Worm (Caenorhabditis elegans) whole organism, L4 larva: ENCODE data around the gene mics-1.
A peak's percentile ranks its signal among the peaks of the same experiment; 100 is the strongest.

Experiments
- F26F4.8 ChIP-seq: fragments of 200-800 bp; sonication (Bioruptor generic); conservative IDR thresholded peaks from 2 replicates; pipeline ENCODE4 v1.3.6; 2022; ENCODE audit warnings: missing genetic modification characterization, missing compliant biosample characterization
- F37D6.2 ChIP-seq: sonication (generic microtip); optimal IDR thresholded peaks from 2 replicates; lab custom pipeline; 2016; ENCODE audit warnings: mild to moderate bottlenecking, missing genetic modification characterization, missing compliant biosample characterization
- Y105C5A.15 ChIP-seq: fragments of 200-800 bp; sonication (Bioruptor generic); IDR thresholded peaks from 2 replicates; pipeline ENCODE4 v1.3.6; 2022; ENCODE audit warnings: missing genetic modification characterization, missing compliant biosample characterization
- Y75B8A.6 ChIP-seq: fragments of 200-800 bp; sonication (Bioruptor generic); IDR thresholded peaks from 2 replicates; pipeline ENCODE4 v1.3.6; 2022; ENCODE audit warnings: missing genetic modification reagents, missing genetic modification characterization, missing compliant biosample characterization
- aha-1 ChIP-seq: fragments of 150-350 bp; peaks from one replicate; lab custom pipeline; 2014; ENCODE audit warnings: missing biosample characterization, missing genetic modification characterization
- aly-2 ChIP-seq: sonication (generic microtip); optimal IDR thresholded peaks from 2 replicates; lab custom pipeline; 2018; ENCODE audit warnings: missing biosample characterization, missing genetic modification characterization
- attf-4 ChIP-seq: sonication (generic microtip); optimal IDR thresholded peaks from 3 replicates; lab custom pipeline; 2017; ENCODE audit warnings: missing biosample characterization, missing genetic modification characterization
- ceh-62 ChIP-seq: sonication (generic microtip); optimal IDR thresholded peaks from 2 replicates; lab custom pipeline; 2017; ENCODE audit warnings: missing biosample characterization, missing genetic modification characterization
- ctbp-1 ChIP-seq: fragments of 200-800 bp; sonication (Bioruptor generic); IDR thresholded peaks from 2 replicates; pipeline ENCODE4 v1.3.6; 2022; ENCODE audit warnings: missing genetic modification reagents, missing genetic modification characterization, missing compliant biosample characterization
- daf-8 ChIP-seq: fragments of 200-800 bp; sonication (Bioruptor generic); IDR thresholded peaks from 2 replicates; pipeline ENCODE4 v1.3.6; 2022; ENCODE audit warnings: missing genetic modification characterization, missing compliant biosample characterization
- dmd-9 ChIP-seq: fragments of 200-800 bp; sonication (Bioruptor generic); IDR thresholded peaks from 2 replicates; pipeline ENCODE4 v1.3.6; 2022; ENCODE audit warnings: missing genetic modification reagents, missing genetic modification characterization, missing compliant biosample characterization
- duxl-1 ChIP-seq: sonication (generic microtip); optimal IDR thresholded peaks from 2 replicates; lab custom pipeline; 2016; ENCODE audit warnings: mild to moderate bottlenecking, missing genetic modification characterization, moderate library complexity, missing compliant biosample characterization; ENCODE audit not compliant: poor library complexity
- egl-27 ChIP-seq: sonication (generic microtip); optimal IDR thresholded peaks from 3 replicates; lab custom pipeline; 2017; ENCODE audit warnings: missing biosample characterization, missing genetic modification reagents, missing genetic modification characterization
- egl-43 ChIP-seq: fragments of 200-800 bp; sonication (Bioruptor generic); IDR thresholded peaks from 2 replicates; pipeline ENCODE4 v1.3.6; 2022; ENCODE audit warnings: missing genetic modification reagents, missing genetic modification characterization, missing compliant biosample characterization
- fkh-10 ChIP-seq: fragments of 150-350 bp; optimal IDR thresholded peaks from 2 replicates; lab custom pipeline; 2014; ENCODE audit warnings: missing biosample characterization, missing genetic modification reagents, missing genetic modification characterization
- fos-1 ChIP-seq: fragments of 150-350 bp; optimal IDR thresholded peaks from 2 replicates; lab custom pipeline; 2014; ENCODE audit warnings: missing biosample characterization, missing genetic modification characterization
- hlh-11 ChIP-seq: fragments of 200-800 bp; sonication (Bioruptor generic); optimal IDR thresholded peaks from 2 replicates; lab custom pipeline; 2018; ENCODE audit warnings: mild to moderate bottlenecking, missing genetic modification characterization, missing compliant biosample characterization
- hmg-1.1 ChIP-seq: fragments of 200-800 bp; sonication (Bioruptor generic); IDR thresholded peaks from 2 replicates; pipeline ENCODE4 v1.3.6; 2022; ENCODE audit warnings: missing genetic modification reagents, missing genetic modification characterization, missing compliant biosample characterization
- lim-7 ChIP-seq: fragments of 200-800 bp; sonication (Bioruptor generic); IDR thresholded peaks from 2 replicates; pipeline ENCODE4 v1.3.6; 2022; ENCODE audit warnings: missing genetic modification characterization, missing compliant biosample characterization
- lin-1 ChIP-seq: fragments of 200-800 bp; sonication (Bioruptor generic); IDR thresholded peaks from 2 replicates; pipeline ENCODE4 v1.3.6; 2022; ENCODE audit warnings: missing genetic modification reagents, missing genetic modification characterization, missing compliant biosample characterization
- lin-13 ChIP-seq: fragments of 150-350 bp; optimal IDR thresholded peaks from 2 replicates; lab custom pipeline; 2014; ENCODE audit warnings: missing biosample characterization, missing genetic modification reagents, missing genetic modification characterization
- lin-15B ChIP-seq: fragments of 150-350 bp; sonication (generic microtip); optimal IDR thresholded peaks from 3 replicates; lab custom pipeline; 2014; ENCODE audit warnings: missing biosample characterization, missing genetic modification characterization
- lir-3 ChIP-seq: sonication (generic microtip); optimal IDR thresholded peaks from 2 replicates; lab custom pipeline; 2016; ENCODE audit warnings: mild to moderate bottlenecking, missing genetic modification characterization, missing compliant biosample characterization
- madf-9 ChIP-seq: fragments of 200-800 bp; sonication (Bioruptor generic); conservative IDR thresholded peaks from 2 replicates; pipeline ENCODE4 v1.3.6; 2022; ENCODE audit warnings: missing genetic modification reagents, missing genetic modification characterization, missing compliant biosample characterization
- mep-1 ChIP-seq: fragments of 150-350 bp; sonication (generic microtip); optimal IDR thresholded peaks from 3 replicates; lab custom pipeline; 2014; ENCODE audit warnings: missing biosample characterization, missing genetic modification characterization
- mes-2 ChIP-seq: sonication (generic microtip); optimal IDR thresholded peaks from 2 replicates; lab custom pipeline; 2016; ENCODE audit warnings: missing genotype, mild to moderate bottlenecking, missing genetic modification characterization, missing compliant biosample characterization; ENCODE audit not compliant: poor library complexity, severe bottlenecking
- mxl-3 ChIP-seq: fragments of 200-800 bp; sonication (Bioruptor generic); optimal IDR thresholded peaks from 2 replicates; lab custom pipeline; 2018; ENCODE audit warnings: mild to moderate bottlenecking, missing genetic modification characterization, missing compliant biosample characterization
- nhr-10 ChIP-seq: fragments of 150-350 bp; optimal IDR thresholded peaks from 2 replicates; lab custom pipeline; 2014; ENCODE audit warnings: missing biosample characterization, missing genetic modification characterization
- nhr-102 ChIP-seq: sonication (generic microtip); optimal IDR thresholded peaks from 2 replicates; lab custom pipeline; 2016; ENCODE audit warnings: mild to moderate bottlenecking, missing genetic modification characterization, moderate library complexity, missing compliant biosample characterization
- nhr-11 ChIP-seq: fragments of 150-350 bp; optimal IDR thresholded peaks from 2 replicates; lab custom pipeline; 2014; ENCODE audit warnings: missing biosample characterization, missing genetic modification characterization
- nhr-111 ChIP-seq: fragments of 200-800 bp; sonication (Bioruptor generic); optimal IDR thresholded peaks from 2 replicates; lab custom pipeline; 2018; ENCODE audit warnings: mild to moderate bottlenecking, missing genetic modification characterization, missing compliant biosample characterization
- nhr-25 ChIP-seq: sonication (generic microtip); optimal IDR thresholded peaks from 2 replicates; lab custom pipeline; 2017; ENCODE audit warnings: missing genetic modification characterization, mild to moderate bottlenecking, missing compliant biosample characterization, antibody characterized with exemption, moderate library complexity, borderline replicate concordance; ENCODE audit not compliant: insufficient read depth
- nhr-48 ChIP-seq: sonication (generic microtip); optimal IDR thresholded peaks from 2 replicates; lab custom pipeline; 2016; ENCODE audit warnings: mild to moderate bottlenecking, missing genetic modification characterization, missing compliant biosample characterization
- nhr-6 ChIP-seq: fragments of 150-350 bp; optimal IDR thresholded peaks from 2 replicates; lab custom pipeline; 2014; ENCODE audit warnings: missing biosample characterization, missing genetic modification characterization
- pha-4 ChIP-seq, 2 experiments: fragments of 150-350 bp in 1 of 2; fragments of 200-800 bp in 1 of 2; sonication (Bioruptor generic) in 1 of 2; IDR thresholded peaks in 1 of 2; optimal IDR thresholded peaks in 1 of 2; 2 replicates each; pipeline versions ENCODE4 v1.3.6 to Lab custom; 2014 to 2022; ENCODE audit warnings: missing genetic modification characterization in 2 of 2, missing genetic modification reagents in 2 of 2, missing biosample characterization in 1 of 2, missing compliant biosample characterization in 1 of 2
- php-3 ChIP-seq: fragments of 200-800 bp; sonication (Bioruptor generic); IDR thresholded peaks from 2 replicates; pipeline ENCODE4 v1.3.6; 2022; ENCODE audit warnings: missing genetic modification reagents, missing genetic modification characterization, missing compliant biosample characterization
- pqm-1 ChIP-seq: sonication (generic microtip); optimal IDR thresholded peaks from 2 replicates; lab custom pipeline; 2017; ENCODE audit warnings: missing biosample characterization, missing genetic modification characterization
- saeg-2 ChIP-seq: fragments of 200-800 bp; sonication (Bioruptor generic); IDR thresholded peaks from 2 replicates; pipeline ENCODE4 v1.3.6; 2022; ENCODE audit warnings: missing genetic modification reagents, missing genetic modification characterization, missing compliant biosample characterization
- sdz-12 ChIP-seq: fragments of 200-800 bp; sonication (Bioruptor generic); optimal IDR thresholded peaks from 2 replicates; lab custom pipeline; 2018; ENCODE audit warnings: mild to moderate bottlenecking, missing genetic modification characterization, missing compliant biosample characterization
- set-16 ChIP-seq: fragments of 200-800 bp; sonication (Bioruptor generic); IDR thresholded peaks from 2 replicates; pipeline ENCODE4 v1.3.6; 2022; ENCODE audit warnings: missing genetic modification reagents, missing genetic modification characterization, missing compliant biosample characterization
- skn-1 ChIP-seq: fragments of 150-350 bp; optimal IDR thresholded peaks from 2 replicates; lab custom pipeline; 2014; ENCODE audit warnings: missing biosample characterization, missing genetic modification characterization
- spr-3 ChIP-seq: fragments of 200-800 bp; sonication (Bioruptor generic); optimal IDR thresholded peaks from 2 replicates; lab custom pipeline; 2018; ENCODE audit warnings: mild to moderate bottlenecking, missing genetic modification characterization, missing compliant biosample characterization
- tag-97 ChIP-seq: fragments of 200-800 bp; sonication (Bioruptor generic); IDR thresholded peaks from 2 replicates; pipeline ENCODE4 v1.3.6; 2022; ENCODE audit warnings: missing genetic modification characterization, missing compliant biosample characterization
- unc-39 ChIP-seq: sonication (generic microtip); optimal IDR thresholded peaks from 2 replicates; lab custom pipeline; 2017; ENCODE audit warnings: missing biosample characterization, missing genetic modification characterization
- vab-7 ChIP-seq: fragments of 200-800 bp; sonication (Bioruptor generic); IDR thresholded peaks from 2 replicates; pipeline ENCODE4 v1.3.6; 2022; ENCODE audit warnings: missing genetic modification reagents, missing genetic modification characterization, missing compliant biosample characterization
- zfp-2 ChIP-seq: sonication (generic microtip); optimal IDR thresholded peaks from 2 replicates; lab custom pipeline; 2016; ENCODE audit warnings: mild to moderate bottlenecking, missing genetic modification characterization, missing compliant biosample characterization
- zip-11 ChIP-seq: fragments of 200-800 bp; sonication (Bioruptor generic); IDR thresholded peaks from 2 replicates; pipeline ENCODE4 v1.3.6; 2022; ENCODE audit warnings: missing genetic modification characterization, missing compliant biosample characterization

mics-1 gene

DNA sequence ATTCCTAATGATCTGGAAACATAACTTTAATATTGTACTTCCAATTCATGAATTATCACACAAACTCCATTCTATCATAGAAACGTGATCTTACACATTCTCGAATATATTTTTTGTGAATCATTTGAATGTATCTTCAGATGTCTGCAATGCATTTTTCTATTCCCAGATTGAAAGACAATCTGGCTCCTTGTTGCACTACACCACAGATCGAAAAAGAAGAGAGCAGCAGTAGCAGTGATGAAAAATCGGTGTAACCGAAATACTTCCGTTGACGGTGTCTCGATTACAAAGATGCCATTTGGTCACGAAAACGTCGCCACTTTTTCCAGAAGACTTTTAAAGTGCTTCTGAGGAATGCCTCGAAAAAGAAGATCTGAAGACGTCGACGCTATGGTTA lies 38.1 kb downstream of the mics-1 start, which contains the start of gene degt-1:
TSS of gene degt-1 (plus strand) at position 301 of the 400 bp plus-strand sequence.
- TF ChIP-seq nhr-111 (GFP tag; lab: Kevin White, UChicago): no peak
- no peak for TF ChIP-seq lin-15B (tag; lab: Kevin White, UChicago)
- TF ChIP-seq lin-13: no peak
- TF ChIP-seq zip-11 (GFP tag; lab: Robert Waterston, UW): no peak
- no peak for TF ChIP-seq vab-7
- TF ChIP-seq sdz-12: no peak
- no peak for TF ChIP-seq unc-39 (tag; lab: Kevin White, UChicago)
- TF ChIP-seq egl-43 (GFP tag; lab: Robert Waterston, UW): no peak
- no peak for TF ChIP-seq dmd-9 (GFP tag; lab: Robert Waterston, UW)
- TF ChIP-seq set-16 (GFP tag; lab: Robert Waterston, UW): no peak

DNA sequence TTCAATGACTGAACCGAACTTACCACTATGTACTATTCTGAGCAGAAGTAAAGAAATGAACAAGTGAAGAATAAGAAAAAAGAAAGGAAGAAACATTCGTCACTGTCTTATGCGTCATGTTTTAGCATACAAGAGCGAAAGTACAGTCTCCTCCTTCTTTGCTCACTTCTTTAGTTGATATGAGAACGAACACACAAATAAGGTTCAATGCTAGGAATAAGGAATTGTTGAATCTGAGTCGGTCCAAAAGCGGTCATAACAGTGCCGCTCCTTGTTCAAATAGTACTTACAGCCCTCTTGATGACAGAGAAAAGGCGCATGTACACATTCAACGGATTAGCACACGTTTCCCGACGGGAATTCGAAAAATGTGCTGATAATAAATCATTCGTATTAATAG lies 39.0 kb downstream of the mics-1 start, which contains the start of gene F25D1.8:
TSS of gene F25D1.8 (plus strand) at position 301 of the 400 bp plus-strand sequence.
- no peak for TF ChIP-seq attf-4 (tag; lab: Kevin White, UChicago)
- TF ChIP-seq duxl-1 (tag; lab: Kevin White, UChicago): no peak
- no peak for TF ChIP-seq php-3 (GFP tag; lab: Robert Waterston, UW)
- TF ChIP-seq lin-13: no peak
- TF ChIP-seq madf-9: no peak
- no peak for TF ChIP-seq nhr-25
- no peak for TF ChIP-seq nhr-102 (tag; lab: Kevin White, UChicago)

DNA sequence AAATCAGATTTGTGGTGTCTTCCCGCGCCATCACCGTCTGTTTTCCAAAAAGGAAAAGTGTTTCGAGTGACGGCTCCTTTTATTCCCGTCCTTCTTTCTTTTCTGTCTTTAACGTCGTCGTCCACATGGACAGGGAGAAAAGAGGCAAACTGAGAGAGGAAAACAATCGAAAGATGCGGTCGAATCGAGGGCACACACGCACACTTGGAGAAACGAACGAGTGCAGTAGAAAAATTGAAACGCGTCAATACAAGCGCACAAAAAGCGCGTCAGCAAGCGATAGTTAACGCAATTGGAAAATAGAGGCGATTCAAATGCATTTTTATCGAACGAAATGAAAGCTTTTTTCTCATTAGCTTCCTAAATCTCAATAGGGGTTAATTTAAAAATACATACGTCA lies 41.3 kb downstream of the mics-1 start:
- peak; percentile 81 for TF ChIP-seq nhr-102 (tag; lab: Kevin White, UChicago)
- peak; percentile 6 for TF ChIP-seq zfp-2 (tag; lab: Kevin White, UChicago)
- peak; percentile 89 for TF ChIP-seq hmg-1.1 (GFP tag; lab: Robert Waterston, UW)
- no peak for TF ChIP-seq unc-39 (tag; lab: Kevin White, UChicago)
- TF ChIP-seq lin-1 (GFP tag; lab: Robert Waterston, UW): 0 out of 2 replicates have a peak, but pooled peaks have one; percentile 29
- no peak for TF ChIP-seq lim-7
- TF ChIP-seq nhr-6: peak; percentile 55
- peak; percentile 62 for TF ChIP-seq spr-3
- TF ChIP-seq ceh-62: no peak
- TF ChIP-seq fos-1 (tag; lab: Kevin White, UChicago): no peak
- peak; percentile 94 for TF ChIP-seq mep-1 (tag; lab: Kevin White, UChicago)
- TF ChIP-seq nhr-25: peak; percentile 12
- TF ChIP-seq F26F4.8 (GFP tag; lab: Robert Waterston, UW): no peak
- TF ChIP-seq F37D6.2 (tag; lab: Kevin White, UChicago): peak; percentile 85
- TF ChIP-seq Y75B8A.6: no peak
- TF ChIP-seq egl-27 (tag; lab: Kevin White, UChicago): no peak
- no peak for TF ChIP-seq saeg-2 (GFP tag; lab: Robert Waterston, UW)
- peak; percentile 63; the same call in 1 of the 2 replicates for TF ChIP-seq pha-4 (GFP tag; IDR thresholded peaks at IDR 0.05; lab: Robert Waterston, UW)
- peak; percentile 92 for TF ChIP-seq pha-4 (tag; optimal IDR thresholded peaks at IDR 0.05; lab: Kevin White, UChicago)
- TF ChIP-seq php-3 (GFP tag; lab: Robert Waterston, UW): peak; percentile 33; the same call in 1 of the 2 replicates
- peak; percentile 89 for TF ChIP-seq hlh-11 (tag; lab: Kevin White, UChicago)
- TF ChIP-seq nhr-10 (tag; lab: Kevin White, UChicago): no peak
- no peak for TF ChIP-seq aly-2 (tag; lab: Kevin White, UChicago)
- no peak for TF ChIP-seq daf-8 (GFP tag; lab: Robert Waterston, UW)
- no peak for TF ChIP-seq pqm-1 (tag; lab: Kevin White, UChicago)
- TF ChIP-seq tag-97 (GFP tag; lab: Robert Waterston, UW): no peak
- peak; percentile 94 for TF ChIP-seq mxl-3 (GFP tag; lab: Kevin White, UChicago)
- peak; percentile 66; the same call in 1 of the 2 replicates for TF ChIP-seq egl-43 (GFP tag; lab: Robert Waterston, UW)
- TF ChIP-seq Y105C5A.15 (GFP tag; lab: Robert Waterston, UW): no peak
- TF ChIP-seq ctbp-1 (GFP tag; lab: Robert Waterston, UW): peak; percentile 75
- TF ChIP-seq nhr-11: peak; percentile 94
- TF ChIP-seq lin-15B (tag; lab: Kevin White, UChicago): peak; percentile 8
- peak; percentile 91 for TF ChIP-seq mes-2 (tag; lab: Kevin White, UChicago)
- TF ChIP-seq lin-13: peak; percentile 90
- peak; percentile 83 for TF ChIP-seq nhr-48 (tag; lab: Kevin White, UChicago)
- TF ChIP-seq aha-1 (tag; lab: Kevin White, UChicago): peak; percentile 96
- no peak for TF ChIP-seq skn-1 (tag; lab: Kevin White, UChicago)
- no peak for TF ChIP-seq lir-3 (tag; lab: Kevin White, UChicago)
- TF ChIP-seq fkh-10 (GFP tag; lab: Kevin White, UChicago): peak; percentile 98
